Worm (Caenorhabditis elegans) whole organism, early embryonic: ENCODE data around the gene trxr-2.

Experiments used
- B0310.2 ChIP-seq: sonication (generic microtip); optimal IDR thresholded peaks from 2 replicates; lab custom pipeline; 2016; ENCODE audit warnings: mild to moderate bottlenecking, missing genetic modification characterization, missing compliant biosample characterization
- F13C5.2 ChIP-seq: sonication (generic microtip); optimal IDR thresholded peaks from 2 replicates; lab custom pipeline; 2017; ENCODE audit warnings: mild to moderate bottlenecking, missing genetic modification characterization, inconsistent platforms, missing compliant biosample characterization
- aly-1 ChIP-seq: sonication (generic microtip); optimal IDR thresholded peaks from 2 replicates; lab custom pipeline; 2016; ENCODE audit warnings: missing genetic modification characterization, missing compliant biosample characterization
- ama-1 ChIP-seq: fragments of 150-350 bp; optimal IDR thresholded peaks from 2 replicates; lab custom pipeline; 2014
- ceh-13 ChIP-seq: fragments of 200-800 bp; sonication (Bioruptor generic); optimal IDR thresholded peaks from 2 replicates; lab custom pipeline; 2018; ENCODE audit warnings: mild to moderate bottlenecking, missing genetic modification characterization, missing compliant biosample characterization
- ceh-36 ChIP-seq: sonication (generic microtip); optimal IDR thresholded peaks from 2 replicates; lab custom pipeline; 2016; ENCODE audit warnings: missing genetic modification characterization, inconsistent platforms, missing compliant biosample characterization
- ets-7 ChIP-seq: sonication (generic microtip); optimal IDR thresholded peaks from 2 replicates; lab custom pipeline; 2016; ENCODE audit warnings: missing genotype, missing genetic modification characterization, missing compliant biosample characterization
- flt-1 ChIP-seq: fragments of 200-800 bp; sonication (Bioruptor generic); IDR thresholded peaks from 2 replicates; pipeline ENCODE4 v1.3.6; 2022; ENCODE audit warnings: missing genetic modification characterization, missing compliant biosample characterization
- hmbx-1 ChIP-seq: sonication (generic microtip); optimal IDR thresholded peaks from 2 replicates; lab custom pipeline; 2016; ENCODE audit warnings: mild to moderate bottlenecking, missing genetic modification characterization, missing compliant biosample characterization
- hmg-4 ChIP-seq: fragments of 200-800 bp; sonication (Bioruptor generic); optimal IDR thresholded peaks from 2 replicates; lab custom pipeline; 2018; ENCODE audit warnings: mild to moderate bottlenecking, missing genetic modification characterization, missing compliant biosample characterization
- hnd-1 ChIP-seq: sonication (generic microtip); optimal IDR thresholded peaks from 2 replicates; lab custom pipeline; 2016; ENCODE audit warnings: missing genetic modification characterization, missing compliant biosample characterization
- pes-1 ChIP-seq: fragments of 200-800 bp; sonication (Bioruptor generic); IDR thresholded peaks from 2 replicates; pipeline ENCODE4 v1.3.6; 2022; ENCODE audit warnings: missing genetic modification reagents, missing genetic modification characterization, missing compliant biosample characterization
- scrt-1 ChIP-seq: fragments of 200-800 bp; sonication (Bioruptor generic); IDR thresholded peaks from 2 replicates; pipeline ENCODE4 v1.3.6; 2022; ENCODE audit warnings: missing genetic modification characterization, missing compliant biosample characterization
- sea-1 ChIP-seq: fragments of 200-800 bp; sonication (Bioruptor generic); conservative IDR thresholded peaks from 2 replicates; pipeline ENCODE4 v1.3.6; 2022; ENCODE audit warnings: missing genetic modification characterization, missing compliant biosample characterization
- tbx-11 ChIP-seq: fragments of 200-800 bp; sonication (Bioruptor generic); IDR thresholded peaks from 2 replicates; pipeline ENCODE4 v1.3.6; 2022; ENCODE audit warnings: missing genetic modification characterization, missing compliant biosample characterization
- tbx-37 ChIP-seq: fragments of 200-800 bp; sonication (Bioruptor generic); conservative IDR thresholded peaks from 2 replicates; pipeline ENCODE4 v1.3.6; 2022; ENCODE audit warnings: missing genetic modification reagents, missing genetic modification characterization, missing compliant biosample characterization
- tra-4 ChIP-seq: sonication (generic microtip); optimal IDR thresholded peaks from 2 replicates; lab custom pipeline; 2017; ENCODE audit warnings: missing genetic modification characterization, missing compliant biosample characterization

Gene trxr-2

DNA sequence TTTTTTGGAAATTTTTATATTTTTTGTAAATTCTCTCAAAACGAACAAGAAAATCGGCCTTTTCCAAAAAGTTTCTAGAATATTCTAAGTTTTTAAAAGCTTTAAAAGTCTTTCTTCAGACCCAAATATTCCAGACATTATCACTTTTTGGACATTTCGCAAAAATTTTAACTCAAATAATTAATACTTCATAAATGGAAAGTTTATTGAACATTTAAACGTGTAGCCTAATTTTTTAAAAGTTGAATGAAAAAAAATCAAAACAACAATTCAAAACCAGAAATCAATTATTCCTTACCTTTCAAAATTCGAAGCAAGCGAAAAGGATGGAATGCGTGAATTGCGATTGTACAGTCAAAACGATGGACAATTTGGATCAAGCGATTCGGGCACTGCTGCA, 6.2 kb downstream of the trxr-2 start, which contains the start of gene ZK637.15:
ZK637.15 (plus strand) TSS at position 301 of the 400 bp plus-strand sequence.
- TF ChIP-seq ama-1 (lab: Kevin White, UChicago) (no peak), hmbx-1 (tag; lab: Kevin White, UChicago) (no peak), ets-7 (no peak), ceh-13 (no peak), tbx-11 (GFP tag; lab: Robert Waterston, UW) (no peak), scrt-1 (GFP tag; lab: Robert Waterston, UW) (no peak), B0310.2 (tag; lab: Kevin White, UChicago) (no peak), pes-1 (GFP tag; lab: Robert Waterston, UW) (no peak)

DNA sequence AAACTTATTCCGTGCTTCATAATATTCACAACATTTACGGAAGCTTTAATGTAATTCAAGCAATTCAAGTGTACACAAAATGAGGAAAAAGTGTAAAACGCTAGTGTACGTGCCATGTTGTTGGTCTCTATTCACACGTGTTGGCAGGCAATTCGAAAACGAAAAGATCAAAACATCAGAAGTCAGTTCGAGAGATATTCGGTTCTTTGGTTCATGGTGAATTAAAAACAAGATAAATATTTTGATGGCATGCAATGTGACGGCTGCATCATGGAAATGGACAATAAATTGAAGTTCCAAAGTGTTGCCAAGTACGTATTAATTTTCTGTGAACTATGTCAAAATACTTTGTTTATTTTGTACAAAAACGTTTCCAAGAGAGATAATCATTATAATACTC, 8.5 kb downstream of the trxr-2 start:
- TF ChIP-seq F13C5.2 (tag; lab: Kevin White, UChicago) (no peak), ceh-13 (no peak), scrt-1 (GFP tag; lab: Robert Waterston, UW) (no peak), hmbx-1 (tag; lab: Kevin White, UChicago) (no peak)

DNA sequence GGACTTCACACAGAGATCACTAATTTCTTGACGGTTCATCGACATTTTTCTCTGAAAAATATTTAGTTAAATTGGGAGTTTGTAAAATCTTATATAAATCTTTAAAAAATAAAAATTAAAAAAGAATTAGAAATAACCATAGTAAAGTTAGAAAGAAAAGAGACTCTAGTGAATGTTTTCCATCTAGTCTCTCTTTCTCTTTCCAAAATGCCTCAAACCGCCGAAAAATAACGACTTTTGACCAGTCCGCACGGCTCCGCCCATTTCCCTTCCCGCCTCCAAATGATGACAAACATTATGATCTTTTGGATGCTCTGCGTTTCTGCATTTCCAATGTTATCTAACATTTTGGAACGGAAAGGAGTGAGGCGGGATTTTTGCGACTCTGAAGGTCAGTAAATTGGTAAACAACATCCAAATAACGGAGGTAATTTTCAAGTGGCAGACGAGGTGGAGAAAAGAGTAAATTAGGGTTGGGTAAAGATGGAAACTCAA, 9.7 kb downstream of the trxr-2 start, which contains the start of gene glb-1:
glb-1 (minus strand) TSS at position 51 of the 495 bp plus-strand sequence.
- TF ChIP-seq tbx-11 (GFP tag; lab: Robert Waterston, UW): no peak
- no peak for TF ChIP-seq aly-1 (tag; lab: Kevin White, UChicago)
- no peak for TF ChIP-seq hmg-4 (GFP tag; lab: Kevin White, UChicago)
- no peak for TF ChIP-seq scrt-1 (GFP tag; lab: Robert Waterston, UW)
- TF ChIP-seq ets-7: no peak
- no peak for TF ChIP-seq ama-1 (lab: Kevin White, UChicago)
- TF ChIP-seq hnd-1 (tag; lab: Kevin White, UChicago): no peak
- no peak for TF ChIP-seq ceh-36
- no peak for TF ChIP-seq hmbx-1 (tag; lab: Kevin White, UChicago)
- TF ChIP-seq flt-1: no peak

DNA sequence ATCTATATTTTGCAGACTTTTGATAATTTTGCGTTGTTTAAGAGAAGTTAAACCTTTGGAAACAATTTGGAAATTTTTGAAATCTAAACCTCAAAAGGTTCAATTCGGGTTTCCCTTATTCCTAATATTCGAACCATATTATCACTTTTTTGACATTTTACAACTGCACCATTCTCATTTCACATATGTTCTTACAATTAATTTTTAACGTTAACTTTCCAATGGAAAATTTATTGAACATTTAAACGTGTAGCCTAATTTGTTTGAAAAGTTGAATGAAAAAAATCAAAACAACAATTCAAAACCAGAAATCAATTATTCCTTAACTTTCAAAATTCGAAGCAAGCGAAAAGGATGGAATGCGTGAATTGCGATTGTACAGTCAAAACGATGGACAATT, 10.4 kb downstream of the trxr-2 start, which contains the start of gene ZK637.12:
ZK637.12 (plus strand) TSS at position 301 of the 400 bp plus-strand sequence.
- no peak for TF ChIP-seq F13C5.2 (tag; lab: Kevin White, UChicago)
- TF ChIP-seq ceh-36: no peak
- no peak for TF ChIP-seq flt-1
- TF ChIP-seq hmbx-1 (tag; lab: Kevin White, UChicago): no peak
- TF ChIP-seq ama-1 (lab: Kevin White, UChicago): no peak

DNA sequence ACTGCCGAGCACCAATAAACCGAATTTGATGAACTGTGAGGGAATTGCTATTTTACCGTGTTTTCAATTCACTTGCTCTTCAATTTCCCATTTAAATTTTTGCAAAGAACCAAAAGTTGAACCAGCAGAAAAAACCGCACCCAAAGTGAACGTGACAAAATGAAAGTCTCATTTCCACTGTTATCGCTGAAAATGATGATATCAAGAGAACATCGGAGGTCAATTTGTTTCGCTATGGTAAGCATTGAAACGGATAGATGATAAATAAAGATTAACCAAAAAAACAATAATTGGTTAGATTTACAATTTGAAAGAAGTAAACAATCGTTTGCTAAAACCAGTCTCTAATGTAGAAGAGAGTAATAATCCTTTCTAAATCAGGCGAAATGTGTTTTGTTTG, 12.0 kb downstream of the trxr-2 start:
- TF ChIP-seq hmg-4 (GFP tag; lab: Kevin White, UChicago) (no peak), tra-4 (tag; lab: Kevin White, UChicago) (no peak), B0310.2 (tag; lab: Kevin White, UChicago) (no peak), tbx-37 (GFP tag; lab: Robert Waterston, UW) (no peak), ama-1 (lab: Kevin White, UChicago) (no peak), scrt-1 (GFP tag; lab: Robert Waterston, UW) (no peak), flt-1 (no peak), hnd-1 (tag; lab: Kevin White, UChicago) (no peak), pes-1 (GFP tag; lab: Robert Waterston, UW) (no peak), ceh-36 (no peak), aly-1 (tag; lab: Kevin White, UChicago) (no peak), ceh-13 (no peak), tbx-11 (GFP tag; lab: Robert Waterston, UW) (no peak), hmbx-1 (tag; lab: Kevin White, UChicago) (no peak), sea-1 (no peak)

DNA sequence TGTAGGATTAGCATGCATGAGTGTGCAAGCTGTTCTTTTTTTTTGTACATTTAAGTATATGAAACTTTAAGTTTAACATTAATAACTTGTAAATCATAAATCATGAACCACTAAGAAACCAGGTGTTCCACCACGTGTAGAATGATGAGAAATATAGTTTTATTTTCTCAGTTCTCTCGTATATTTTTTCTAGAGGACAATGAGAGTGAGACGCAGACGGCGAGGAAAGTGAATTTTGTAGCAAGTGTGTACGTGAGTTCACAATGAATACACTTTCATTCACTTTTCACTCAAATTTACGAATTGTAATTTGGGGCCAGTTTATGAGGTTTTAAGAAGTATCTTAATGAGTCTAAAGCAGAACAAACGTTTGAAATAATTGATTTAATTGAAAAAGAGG, 12.9 kb downstream of the trxr-2 start:
- no peak for TF ChIP-seq tbx-37 (GFP tag; lab: Robert Waterston, UW)
- no peak for TF ChIP-seq scrt-1 (GFP tag; lab: Robert Waterston, UW)
- TF ChIP-seq B0310.2 (tag; lab: Kevin White, UChicago): no peak
- TF ChIP-seq ceh-13: no peak
- no peak for TF ChIP-seq aly-1 (tag; lab: Kevin White, UChicago)

DNA sequence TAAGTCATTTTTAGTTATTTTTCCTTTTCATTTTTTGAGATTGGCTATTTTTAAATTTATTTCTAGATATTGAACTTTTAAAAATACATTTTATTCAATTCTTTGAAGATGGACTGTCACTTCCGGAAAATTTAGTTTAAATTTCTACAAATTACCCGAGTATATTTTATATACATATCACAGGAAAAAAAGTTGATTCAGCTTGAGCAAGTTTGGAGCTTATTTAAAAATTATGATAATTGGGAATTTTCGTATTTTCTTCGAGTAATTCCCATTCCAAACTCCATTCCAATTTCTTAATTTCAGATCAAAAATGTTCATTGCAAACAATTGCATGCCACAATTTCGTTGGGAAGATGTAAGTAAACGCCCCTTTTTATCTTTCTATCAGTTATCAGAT, 16.2 kb downstream of the trxr-2 start, which contains the start of gene arrd-15:
arrd-15 (plus strand) TSS at position 301 of the 400 bp plus-strand sequence.
- no peak for TF ChIP-seq ama-1 (lab: Kevin White, UChicago)
- TF ChIP-seq ceh-13: no peak
- TF ChIP-seq tra-4 (tag; lab: Kevin White, UChicago): no peak
- TF ChIP-seq pes-1 (GFP tag; lab: Robert Waterston, UW): no peak
- no peak for TF ChIP-seq ets-7
- no peak for TF ChIP-seq tbx-37 (GFP tag; lab: Robert Waterston, UW)
- TF ChIP-seq hnd-1 (tag; lab: Kevin White, UChicago): no peak
- TF ChIP-seq B0310.2 (tag; lab: Kevin White, UChicago): no peak
- TF ChIP-seq tbx-11 (GFP tag; lab: Robert Waterston, UW): no peak
- no peak for TF ChIP-seq flt-1
- no peak for TF ChIP-seq F13C5.2 (tag; lab: Kevin White, UChicago)
- TF ChIP-seq hmbx-1 (tag; lab: Kevin White, UChicago): no peak
- no peak for TF ChIP-seq hmg-4 (GFP tag; lab: Kevin White, UChicago)
- no peak for TF ChIP-seq scrt-1 (GFP tag; lab: Robert Waterston, UW)

DNA sequence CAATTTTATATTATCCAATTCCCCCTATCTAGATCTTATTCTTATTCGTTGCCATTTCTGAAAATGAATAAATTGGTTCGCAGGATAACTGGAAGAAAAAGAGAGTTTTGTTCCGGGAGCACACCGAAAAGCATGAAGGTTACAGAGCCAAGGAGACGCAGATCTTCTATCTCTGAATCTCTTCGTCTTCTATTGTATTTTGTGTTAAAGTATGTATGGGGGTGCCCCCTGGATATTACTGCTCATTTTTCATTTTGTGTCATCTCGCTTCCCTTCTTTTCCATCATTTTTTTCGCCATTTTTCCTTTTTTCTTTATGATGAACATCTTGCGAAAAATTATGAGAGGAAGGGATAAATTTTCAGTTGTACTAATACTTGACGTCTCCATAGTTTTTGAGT, 20.1 kb downstream of the trxr-2 start:
- TF ChIP-seq hmg-4 (GFP tag; lab: Kevin White, UChicago) (no peak), ceh-13 (no peak), hmbx-1 (tag; lab: Kevin White, UChicago) (no peak), ets-7 (no peak), aly-1 (tag; lab: Kevin White, UChicago) (no peak), sea-1 (no peak), F13C5.2 (tag; lab: Kevin White, UChicago) (no peak), tbx-11 (GFP tag; lab: Robert Waterston, UW) (no peak), hnd-1 (tag; lab: Kevin White, UChicago) (no peak), scrt-1 (GFP tag; lab: Robert Waterston, UW) (no peak), pes-1 (GFP tag; lab: Robert Waterston, UW) (no peak), tbx-37 (GFP tag; lab: Robert Waterston, UW) (no peak), tra-4 (tag; lab: Kevin White, UChicago) (no peak), ama-1 (lab: Kevin White, UChicago) (no peak), B0310.2 (tag; lab: Kevin White, UChicago) (no peak), ceh-36 (no peak), flt-1 (no peak)
